Worm (Caenorhabditis elegans) whole organism, L4 larva: ENCODE measurements around the gene bbln-1.

Experiments
- D1046.2 ChIP-seq: fragments of 200-800 bp; sonication (Bioruptor generic); IDR thresholded peaks from 2 replicates; pipeline ENCODE4 v1.3.6; 2022; ENCODE audit warnings: missing genetic modification characterization, missing compliant biosample characterization
- hlh-30 ChIP-seq: sonication (generic microtip); optimal IDR thresholded peaks from 2 replicates; lab custom pipeline; 2017; ENCODE audit warnings: antibody characterized with exemption, mild to moderate bottlenecking, missing genetic modification characterization, missing compliant biosample characterization; ENCODE audit not compliant: insufficient read depth
- lin-39 ChIP-seq: fragments of 150-350 bp; optimal IDR thresholded peaks from 2 replicates; lab custom pipeline; 2014; ENCODE audit warnings: missing biosample characterization, missing genetic modification reagents, missing genetic modification characterization
- nhr-237 ChIP-seq: sonication (generic microtip); optimal IDR thresholded peaks from 2 replicates; lab custom pipeline; 2017; ENCODE audit warnings: missing biosample characterization, missing genetic modification characterization
- nhr-25 ChIP-seq: sonication (generic microtip); optimal IDR thresholded peaks from 2 replicates; lab custom pipeline; 2017; ENCODE audit warnings: missing genetic modification characterization, mild to moderate bottlenecking, missing compliant biosample characterization, antibody characterized with exemption, moderate library complexity, borderline replicate concordance; ENCODE audit not compliant: insufficient read depth
- nhr-77 ChIP-seq: fragments of 150-350 bp; optimal IDR thresholded peaks from 2 replicates; lab custom pipeline; 2014; ENCODE audit warnings: missing biosample characterization, missing genetic modification characterization
- saeg-2 ChIP-seq: fragments of 200-800 bp; sonication (Bioruptor generic); IDR thresholded peaks from 2 replicates; pipeline ENCODE4 v1.3.6; 2022; ENCODE audit warnings: missing genetic modification reagents, missing genetic modification characterization, missing compliant biosample characterization
- unc-62 ChIP-seq, 3 experiments: fragments of 150-350 bp in 1 of 3; sonication (generic microtip); optimal IDR thresholded peaks in 2 of 3; peaks in 1 of 3; 1 replicate in 1 of 3; 2 replicates in 2 of 3; lab custom pipeline; 2014 to 2017; ENCODE audit warnings: missing biosample characterization in 3 of 3, missing genetic modification characterization in 3 of 3, missing genetic modification reagents in 3 of 3, missing genotype in 1 of 3

- no peak for TF ChIP-seq saeg-2 (GFP tag; lab: Robert Waterston, UW)
- no peak for TF ChIP-seq nhr-77 (tag; lab: Kevin White, UChicago)
- TF ChIP-seq D1046.2, result no peak
- TF ChIP-seq nhr-25 (tag; lab: Kevin White, UChicago), result no peak
- no peak for TF ChIP-seq nhr-237
- TF ChIP-seq unc-62 (GFP tag; optimal IDR thresholded peaks at IDR 0.05 in 1 of 2; lab: Kevin White, UChicago), result no peak
- TF ChIP-seq unc-62 (tag; optimal IDR thresholded peaks at IDR 0.05; lab: Kevin White, UChicago), result no peak
- TF ChIP-seq hlh-30 (tag; lab: Kevin White, UChicago), result no peak
- no peak for TF ChIP-seq lin-39
These were observed 12.6 kb downstream of the bbln-1 start for ce11 chrX:3139516-3140301.
